Worm (Caenorhabditis elegans): ENCODE results near the gene Y73F8A.20.

DNA sequence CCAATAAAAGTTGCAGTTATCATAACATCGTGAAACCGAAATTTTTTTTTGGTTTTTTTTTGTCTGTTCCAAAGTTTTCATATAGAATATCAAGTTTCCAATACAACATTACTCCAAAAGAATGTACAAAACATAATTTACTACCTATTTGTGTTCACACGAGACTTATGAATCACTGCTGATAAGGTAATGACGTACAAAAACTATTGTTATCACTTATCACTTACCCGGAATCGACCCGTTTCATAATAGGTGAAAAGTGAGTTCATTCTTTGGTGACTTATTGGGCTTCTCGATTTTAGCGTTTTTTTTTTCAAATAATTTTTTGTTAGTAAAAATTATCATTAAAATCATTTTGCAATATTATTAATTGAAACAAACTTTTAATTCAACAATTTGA lies 14.9 kb downstream of the Y73F8A.20 start:
- no peak for TF ChIP-seq tab-1 (GFP tag; IDR thresholded peaks at IDR 0.05)
- no peak for TF ChIP-seq ref-1 (GFP tag; conservative IDR thresholded peaks at IDR 0.05)
- no peak for TF ChIP-seq flt-1 (GFP tag; IDR thresholded peaks at IDR 0.05)
- no peak for TF ChIP-seq cog-1 (tag; optimal IDR thresholded peaks at IDR 0.05)
- no peak for TF ChIP-seq med-1 (GFP tag; optimal IDR thresholded peaks at IDR 0.05; ENCODE audit: insufficient read depth)
- no peak for TF ChIP-seq ztf-29 (GFP tag; IDR thresholded peaks at IDR 0.05)
- TF ChIP-seq T22C8.4 (GFP tag; IDR thresholded peaks at IDR 0.05), result no peak

All from whole organism, midembryonic.